Worm (Caenorhabditis elegans): ENCODE results near the gene mrpl-21.

Gene mrpl-21

DNA sequence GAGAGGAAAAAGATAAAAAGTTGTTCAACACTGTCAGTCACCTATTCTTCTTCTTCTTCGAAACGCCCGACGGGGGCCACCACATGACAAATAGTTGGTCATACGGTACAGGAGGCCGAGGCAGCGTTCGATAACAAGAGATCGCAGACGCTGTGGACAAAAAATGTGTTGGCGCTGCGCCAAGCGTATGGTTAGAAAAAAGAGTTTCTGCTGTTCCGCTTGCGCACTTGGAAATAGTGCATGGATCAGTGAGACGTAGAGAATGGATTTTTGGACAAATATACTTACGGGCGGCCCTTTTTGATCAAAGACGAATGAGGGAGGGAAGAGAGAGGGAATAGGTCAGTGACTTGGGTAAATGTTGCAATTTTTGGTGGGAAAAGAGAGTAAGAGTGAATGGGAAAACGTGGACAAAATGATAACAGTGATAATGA is 41.4 kb upstream of the mrpl-21 start (continued):
- no peak for TF ChIP-seq dmd-9 (GFP tag; IDR thresholded peaks at IDR 0.05)
- no peak for TF ChIP-seq lin-15B (tag; optimal IDR thresholded peaks at IDR 0.05)
- peak; percentile 56 for TF ChIP-seq nhr-77 (tag; optimal IDR thresholded peaks at IDR 0.05)
- no peak for TF ChIP-seq spr-3 (GFP tag; optimal IDR thresholded peaks at IDR 0.05)
- TF ChIP-seq dmd-6 (GFP tag; IDR thresholded peaks at IDR 0.05): peak; percentile 88
- TF ChIP-seq lin-29 (GFP tag; IDR thresholded peaks at IDR 0.05): peak; percentile 71
- TF ChIP-seq unc-39 (tag; optimal IDR thresholded peaks at IDR 0.05): no peak
- peak; percentile 32 for TF ChIP-seq duxl-1 (tag; optimal IDR thresholded peaks at IDR 0.05; ENCODE audit: poor library complexity)
- no peak for TF ChIP-seq lim-7 (GFP tag; IDR thresholded peaks at IDR 0.05)
- peak; percentile 52 for TF ChIP-seq hmg-1.1 (GFP tag; IDR thresholded peaks at IDR 0.05)
- TF ChIP-seq nhr-41 (GFP tag; IDR thresholded peaks at IDR 0.05): peak; percentile 60; the same call in 1 of the 2 replicates
- no peak for TF ChIP-seq cey-2 (tag; optimal IDR thresholded peaks at IDR 0.05; ENCODE audit: borderline replicate concordance, insufficient read depth)
- TF ChIP-seq ztf-11 (tag; optimal IDR thresholded peaks at IDR 0.05): no peak
- no peak for TF ChIP-seq nhr-76 (tag; optimal IDR thresholded peaks at IDR 0.05)
- TF ChIP-seq nhr-48 (tag; optimal IDR thresholded peaks at IDR 0.05): peak; percentile 90
- TF ChIP-seq ctbp-1 (GFP tag; IDR thresholded peaks at IDR 0.05): no peak
- TF ChIP-seq jun-1 (tag; optimal IDR thresholded peaks at IDR 0.05): peak; percentile 8
- TF ChIP-seq nhr-28 (tag; optimal IDR thresholded peaks at IDR 0.05): peak; percentile 79
- TF ChIP-seq nhr-6 (tag; optimal IDR thresholded peaks at IDR 0.05): peak; percentile 21
- peak; percentile 52 for TF ChIP-seq rbr-2 (tag; optimal IDR thresholded peaks at IDR 0.05)
- TF ChIP-seq dpl-1 (GFP tag; optimal IDR thresholded peaks at IDR 0.05): peak; percentile 56
- TF ChIP-seq pha-4 (GFP tag; IDR thresholded peaks at IDR 0.05): peak; percentile 65
- peak; percentile 16 for TF ChIP-seq pha-4 (tag; optimal IDR thresholded peaks at IDR 0.05)
- peak; percentile 68 for TF ChIP-seq spr-1 (tag; optimal IDR thresholded peaks at IDR 0.05)
- TF ChIP-seq madf-9 (GFP tag; conservative IDR thresholded peaks at IDR 0.05): 0 out of 2 replicates have a peak, but pooled peaks have one; percentile 52
- no peak for TF ChIP-seq daf-16 (GFP tag; optimal IDR thresholded peaks at IDR 0.05)
- TF ChIP-seq daf-16 (tag; optimal IDR thresholded peaks at IDR 0.05): peak; percentile 42
- TF ChIP-seq T26A8.4 (GFP tag; IDR thresholded peaks at IDR 0.05): peak; percentile 70

DNA sequence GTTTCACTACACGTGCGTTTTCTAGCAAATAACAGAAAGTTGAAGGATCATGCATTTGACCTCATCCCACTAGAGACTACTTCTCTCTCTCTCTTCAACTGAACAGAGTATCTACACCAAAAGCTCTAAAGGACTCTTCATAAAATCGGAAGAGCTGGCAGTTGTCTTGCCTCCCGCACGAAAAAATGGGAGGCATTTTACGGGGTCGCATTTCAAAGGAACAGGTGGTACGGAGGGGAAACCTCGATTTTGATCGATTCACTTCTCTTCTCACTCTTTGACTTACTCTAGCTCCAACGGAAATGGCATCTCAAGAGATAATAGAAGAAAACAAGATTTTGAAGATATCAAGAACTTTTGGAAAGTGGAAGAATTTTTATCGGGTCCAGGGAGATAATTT is 39.8 kb upstream of the mrpl-21 start:
- TF ChIP-seq nhr-28 (tag; optimal IDR thresholded peaks at IDR 0.05) (peak; percentile 25), T20F7.1 (GFP tag; optimal IDR thresholded peaks at IDR 0.05) (no peak), ceh-82 (tag; optimal IDR thresholded peaks at IDR 0.05) (no peak), lin-15B (tag; optimal IDR thresholded peaks at IDR 0.05) (no peak), ceh-28 (tag; optimal IDR thresholded peaks at IDR 0.05) (no peak), fkh-10 (GFP tag; optimal IDR thresholded peaks at IDR 0.05) (no peak), php-3 (GFP tag; IDR thresholded peaks at IDR 0.05) (no peak), nhr-111 (GFP tag; optimal IDR thresholded peaks at IDR 0.05) (no peak), nhr-10 (tag; optimal IDR thresholded peaks at IDR 0.05) (no peak), gei-8 (GFP tag; optimal IDR thresholded peaks at IDR 0.05) (no peak), nhr-41 (GFP tag; IDR thresholded peaks at IDR 0.05) (no peak), daf-16 (GFP tag; optimal IDR thresholded peaks at IDR 0.05) (no peak), daf-16 (tag; optimal IDR thresholded peaks at IDR 0.05) (no peak), rbr-2 (tag; optimal IDR thresholded peaks at IDR 0.05) (no peak), ces-1 (GFP tag; optimal IDR thresholded peaks at IDR 0.05) (no peak), unc-62 (GFP tag; optimal IDR thresholded peaks at IDR 0.05 in 1 of 2) (peak in 1 of 2 experiments; percentile 97), unc-62 (tag; optimal IDR thresholded peaks at IDR 0.05) (no peak), zag-1 (tag; optimal IDR thresholded peaks at IDR 0.05) (no peak), daf-8 (GFP tag; IDR thresholded peaks at IDR 0.05) (no peak), madf-5 (GFP tag; IDR thresholded peaks at IDR 0.05) (no peak), nhr-11 (tag; optimal IDR thresholded peaks at IDR 0.05) (peak; percentile 81), hlh-11 (tag; optimal IDR thresholded peaks at IDR 0.05) (peak; percentile 21), tra-1 (GFP tag; IDR thresholded peaks at IDR 0.05) (no peak)

All from whole organism, L4 larva.